Fruit fly (Drosophila melanogaster): Measurements from ENCODE around the gene eIF3d2.

dm6 chr3R:12229113-12229512 lies 34.3 kb upstream of the eIF3d2 start, which contains the start of gene CG3916:
- TF ChIP-seq CTCF (optimal IDR thresholded peaks at IDR 0.05) (no peak), CG8478 (optimal IDR thresholded peaks at IDR 0.05) (no peak)
